Fruit fly (Drosophila melanogaster): ENCODE data around the gene HP4.
A peak's percentile ranks its signal among the peaks of the same experiment; 100 is the strongest.

HP4 gene

DNA sequence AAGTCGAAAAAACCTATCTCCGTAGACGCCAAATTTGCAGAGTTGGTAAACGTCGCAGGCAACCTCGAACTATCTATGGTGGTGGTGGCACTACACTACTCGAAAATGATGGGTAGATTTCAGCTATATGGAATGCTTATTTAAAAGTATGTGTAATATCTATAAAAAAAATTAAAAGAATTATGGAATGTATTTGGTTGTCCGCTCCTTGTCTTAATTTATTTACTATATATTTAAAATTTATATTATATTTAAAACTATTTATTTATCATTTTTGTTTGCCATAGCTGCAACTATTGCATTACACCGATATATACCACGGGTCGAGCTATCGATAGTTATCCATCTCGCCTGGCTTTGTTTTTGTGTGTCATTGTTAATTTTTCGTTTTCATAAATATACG is at the start of gene HP4, which contains the start of gene CG8209 (continued):
- TF ChIP-seq bab2 (GFP tag; optimal IDR thresholded peaks at IDR 0.05), result peak; percentile 70
- TF ChIP-seq Tbp (GFP tag; optimal IDR thresholded peaks at IDR 0.05), result no peak
- TF ChIP-seq CG2199 (GFP tag; IDR thresholded peaks at IDR 0.05), result no peak
- TF ChIP-seq CG32767 (GFP tag; IDR thresholded peaks at IDR 0.05), result peak; percentile 66
- no peak for TF ChIP-seq CG15479 (GFP tag; optimal IDR thresholded peaks at IDR 0.05)
- TF ChIP-seq lbe (GFP tag; optimal IDR thresholded peaks at IDR 0.05), result peak; percentile 85
- TF ChIP-seq hkb (optimal IDR thresholded peaks at IDR 0.05), result no peak
- peak; percentile 83 for TF ChIP-seq hkb (GFP tag; IDR thresholded peaks at IDR 0.05)
- peak; percentile 97 for TF ChIP-seq Scr (GFP tag; IDR thresholded peaks at IDR 0.05; ENCODE audit: partially characterized antibody)
- no peak for TF ChIP-seq Lpt (GFP tag; optimal IDR thresholded peaks at IDR 0.05)
- TF ChIP-seq CG33213 (GFP tag; optimal IDR thresholded peaks at IDR 0.05), result peak; percentile 17
- peak; percentile 32 for TF ChIP-seq CG10565 (GFP tag; optimal IDR thresholded peaks at IDR 0.05)
- no peak for TF ChIP-seq ERR (GFP tag; optimal IDR thresholded peaks at IDR 0.05)
- TF ChIP-seq schlank (tag; optimal IDR thresholded peaks at IDR 0.05), result peak; percentile 14
- TF ChIP-seq pan (optimal IDR thresholded peaks at IDR 0.05), result no peak
- TF ChIP-seq pan (GFP tag; optimal IDR thresholded peaks at IDR 0.05 in 1 of 2, IDR thresholded peaks at IDR 0.05 in 1 of 2), result peak in 1 of 2 experiments; percentile 91
- peak; percentile 88 for TF ChIP-seq CG14710 (tag; optimal IDR thresholded peaks at IDR 0.05)
- peak; percentile 86 for TF ChIP-seq Xbp1 (GFP tag; optimal IDR thresholded peaks at IDR 0.05)
- TF ChIP-seq Mad (GFP tag; optimal IDR thresholded peaks at IDR 0.05), result peak; percentile 69
- peak; percentile 81 for TF ChIP-seq tna (GFP tag; IDR thresholded peaks at IDR 0.05; ENCODE audit: partially characterized antibody)
- peak; percentile 91 for TF ChIP-seq CG14860 (GFP tag; IDR thresholded peaks at IDR 0.05; ENCODE audit: partially characterized antibody)
- TF ChIP-seq sc (optimal IDR thresholded peaks at IDR 0.05), result no peak
- TF ChIP-seq sc (GFP tag; optimal IDR thresholded peaks at IDR 0.05), result peak; percentile 56
- TF ChIP-seq onecut (GFP tag; IDR thresholded peaks at IDR 0.05), result peak; percentile 69
- peak; percentile 76; the same call in 1 of the 2 replicates for TF ChIP-seq NFAT (GFP tag; IDR thresholded peaks at IDR 0.05)
- TF ChIP-seq CG11247 (GFP tag; IDR thresholded peaks at IDR 0.05), result peak; percentile 84
- peak; percentile 77 for TF ChIP-seq CG30020 (tag; optimal IDR thresholded peaks at IDR 0.05)
- TF ChIP-seq otp (GFP tag; IDR thresholded peaks at IDR 0.05), result 0 out of 3 replicates have a peak, but pooled peaks have one; percentile 46
- TF ChIP-seq B-H1 (GFP tag; IDR thresholded peaks at IDR 0.05), result peak; percentile 75; the same call in 2 of the 3 replicates
- no peak for TF ChIP-seq CG4282 (GFP tag; optimal IDR thresholded peaks at IDR 0.05)
- TF ChIP-seq Fer1 (GFP tag; optimal IDR thresholded peaks at IDR 0.05), result peak; percentile 87
- TF ChIP-seq tin (GFP tag; optimal IDR thresholded peaks at IDR 0.05), result peak; percentile 84
- TF ChIP-seq CG15073 (GFP tag; optimal IDR thresholded peaks at IDR 0.05), result no peak
- TF ChIP-seq Dad (GFP tag; optimal IDR thresholded peaks at IDR 0.05), result peak; percentile 52
- TF ChIP-seq ftz-f1 (GFP tag; optimal IDR thresholded peaks at IDR 0.05), result peak; percentile 22
- peak; percentile 76 for TF ChIP-seq Chrac-16 (GFP tag; optimal IDR thresholded peaks at IDR 0.05)
- no peak for TF ChIP-seq CG17186 (GFP tag; optimal IDR thresholded peaks at IDR 0.05)
- TF ChIP-seq h (optimal IDR thresholded peaks at IDR 0.05), result no peak
- TF ChIP-seq CG18599 (GFP tag; optimal IDR thresholded peaks at IDR 0.05), result peak; percentile 88
- TF ChIP-seq Bteb2 (GFP tag; optimal IDR thresholded peaks at IDR 0.05), result peak; percentile 36
- no peak for TF ChIP-seq lov (optimal IDR thresholded peaks at IDR 0.05)
- TF ChIP-seq lov (GFP tag; IDR thresholded peaks at IDR 0.05), result 0 out of 3 replicates have a peak, but pooled peaks have one; percentile 63
- TF ChIP-seq Sox102F (GFP tag; optimal IDR thresholded peaks at IDR 0.05), result peak; percentile 85
- TF ChIP-seq Dip3 (GFP tag; optimal IDR thresholded peaks at IDR 0.05), result peak; percentile 41
- TF ChIP-seq crp (GFP tag; optimal IDR thresholded peaks at IDR 0.05), result peak in 1 of 2 experiments; percentile 41
- peak; percentile 87 for TF ChIP-seq Hr3 (GFP tag; optimal IDR thresholded peaks at IDR 0.05)
- peak; percentile 75 for TF ChIP-seq ken (GFP tag; IDR thresholded peaks at IDR 0.05)
- no peak for TF ChIP-seq p53 (GFP tag; optimal IDR thresholded peaks at IDR 0.05)
- TF ChIP-seq CG10147 (GFP tag; optimal IDR thresholded peaks at IDR 0.05), result peak; percentile 62
- TF ChIP-seq Dref (GFP tag; IDR thresholded peaks at IDR 0.05), result peak; percentile 70
- no peak for TF ChIP-seq CG8089 (GFP tag; optimal IDR thresholded peaks at IDR 0.05)
- TF ChIP-seq grau (tag; optimal IDR thresholded peaks at IDR 0.05), result peak; percentile 85
- TF ChIP-seq maf-S (GFP tag; optimal IDR thresholded peaks at IDR 0.05), result no peak

Data from whole organism, embryonic.